Fruit fly (Drosophila melanogaster): ENCODE measurements around the gene CG13722.
A peak's percentile ranks its signal among the peaks of the same experiment; 100 is the strongest.

CG13722 gene

DNA sequence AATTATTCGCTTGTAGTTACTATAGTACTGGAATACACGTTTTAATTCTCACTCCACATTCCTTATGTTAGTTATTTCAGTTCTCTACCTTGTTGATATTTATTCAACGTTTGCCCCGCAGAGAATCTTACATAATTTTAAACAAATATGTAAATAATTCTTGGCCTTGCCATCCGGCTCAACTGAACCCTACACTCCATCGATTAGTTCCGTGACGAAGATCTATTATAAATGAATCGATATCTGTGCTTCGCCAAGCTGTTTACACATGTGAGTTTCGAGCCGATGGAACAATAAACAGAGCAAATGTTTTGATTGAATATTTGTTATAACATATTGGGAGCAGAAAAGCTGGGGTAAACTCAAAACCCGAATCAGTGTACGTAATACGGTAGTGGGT is 31.0 kb upstream of the CG13722 start (continued):
- TF ChIP-seq CG12236 (GFP tag; optimal IDR thresholded peaks at IDR 0.05) = no peak
- no peak for TF ChIP-seq nmo (GFP tag; optimal IDR thresholded peaks at IDR 0.05)
- TF ChIP-seq Opbp (GFP tag; IDR thresholded peaks at IDR 0.05; ENCODE audit: partially characterized antibody) = no peak
- TF ChIP-seq CG30020 (tag; optimal IDR thresholded peaks at IDR 0.05) = no peak
- no peak for TF ChIP-seq CG31365 (tag; optimal IDR thresholded peaks at IDR 0.05)
- TF ChIP-seq CG4617 (GFP tag; optimal IDR thresholded peaks at IDR 0.05; ENCODE audit: borderline replicate concordance) = no peak
- TF ChIP-seq CG11456 (GFP tag; IDR thresholded peaks at IDR 0.05) = no peak
- no peak for TF ChIP-seq Sry-β (GFP tag; optimal IDR thresholded peaks at IDR 0.05)
- no peak for TF ChIP-seq CG12299 (tag; optimal IDR thresholded peaks at IDR 0.05)
- TF ChIP-seq CG9932 (GFP tag; IDR thresholded peaks at IDR 0.05) = no peak
- no peak for TF ChIP-seq CG3726 (GFP tag; IDR thresholded peaks at IDR 0.05)
- TF ChIP-seq HLH3B (GFP tag; IDR thresholded peaks at IDR 0.05) = no peak; the same call in 1 of the 2 replicates
- peak; percentile 3 for TF ChIP-seq HmgZ (tag; optimal IDR thresholded peaks at IDR 0.05)
- TF ChIP-seq unc-4 (GFP tag; IDR thresholded peaks at IDR 0.05; ENCODE audit: partially characterized antibody) = no peak
- TF ChIP-seq CG10462 (GFP tag; optimal IDR thresholded peaks at IDR 0.05) = no peak
- TF ChIP-seq Spps (tag; optimal IDR thresholded peaks at IDR 0.05) = no peak
- no peak for TF ChIP-seq corto (GFP tag; optimal IDR thresholded peaks at IDR 0.05)
- no peak for TF ChIP-seq H15 (GFP tag; IDR thresholded peaks at IDR 0.05)
- TF ChIP-seq CG15514 (GFP tag; optimal IDR thresholded peaks at IDR 0.05) = peak; percentile 60
- TF ChIP-seq Rfx (GFP tag; IDR thresholded peaks at IDR 0.05) = peak; percentile 74
- no peak for TF ChIP-seq lilli (GFP tag; optimal IDR thresholded peaks at IDR 0.05)
- TF ChIP-seq Ets65A (GFP tag) = no peak
- no peak for TF ChIP-seq CG1024 (GFP tag; IDR thresholded peaks at IDR 0.05)
- TF ChIP-seq zen (tag; optimal IDR thresholded peaks at IDR 0.05) = no peak
- TF ChIP-seq grn (GFP tag; optimal IDR thresholded peaks at IDR 0.05) = peak; percentile 13
- TF ChIP-seq fd64A (GFP tag; optimal IDR thresholded peaks at IDR 0.05) = peak; percentile 25
- TF ChIP-seq Gsc (GFP tag; IDR thresholded peaks at IDR 0.05) = no peak
- peak; percentile 50; the same call in 1 of the 3 replicates for TF ChIP-seq C15 (GFP tag; IDR thresholded peaks at IDR 0.05)
- no peak for TF ChIP-seq her (GFP tag; optimal IDR thresholded peaks at IDR 0.05)
- TF ChIP-seq CG15269 (tag; optimal IDR thresholded peaks at IDR 0.05) = peak; percentile 27
- TF ChIP-seq Mrtf (GFP tag; IDR thresholded peaks at IDR 0.05) = no peak
- TF ChIP-seq NC2β (GFP tag; optimal IDR thresholded peaks at IDR 0.05) = no peak
- no peak for TF ChIP-seq CG9215 (GFP tag; IDR thresholded peaks at IDR 0.05)
- TF ChIP-seq mirr (GFP tag; optimal IDR thresholded peaks at IDR 0.05) = peak; percentile 50
- TF ChIP-seq CG11247 (GFP tag; IDR thresholded peaks at IDR 0.05) = 0 out of 2 replicates have a peak, but pooled peaks have one; percentile 5
- no peak for TF ChIP-seq gcm2 (GFP tag; optimal IDR thresholded peaks at IDR 0.05)
- no peak for TF ChIP-seq CG2116 (GFP tag; optimal IDR thresholded peaks at IDR 0.05)
- no peak for TF ChIP-seq gfzf (GFP tag; optimal IDR thresholded peaks at IDR 0.05)
- no peak for TF ChIP-seq CG7271 (tag; optimal IDR thresholded peaks at IDR 0.05)
- no peak for TF ChIP-seq lbe (GFP tag; optimal IDR thresholded peaks at IDR 0.05)
- TF ChIP-seq CG10321 (GFP tag; IDR thresholded peaks at IDR 0.05) = no peak
- no peak for TF ChIP-seq prd (optimal IDR thresholded peaks at IDR 0.05)
- no peak for TF ChIP-seq prd (GFP tag; IDR thresholded peaks at IDR 0.05)
- no peak for TF ChIP-seq CG42726 (GFP tag; IDR thresholded peaks at IDR 0.05; ENCODE audit: partially characterized antibody)
- TF ChIP-seq Tbp (GFP tag; optimal IDR thresholded peaks at IDR 0.05) = no peak
- peak; percentile 76 for TF ChIP-seq Med (GFP tag)
- TF ChIP-seq CG4282 (GFP tag; optimal IDR thresholded peaks at IDR 0.05) = no peak
- peak; percentile 13 for TF ChIP-seq CG10147 (GFP tag; optimal IDR thresholded peaks at IDR 0.05)
- no peak for TF ChIP-seq pb (GFP tag; optimal IDR thresholded peaks at IDR 0.05)
- no peak for TF ChIP-seq en (GFP tag; optimal IDR thresholded peaks at IDR 0.05)
- no peak for TF ChIP-seq Hand (GFP tag; optimal IDR thresholded peaks at IDR 0.05)
- TF ChIP-seq hkb (optimal IDR thresholded peaks at IDR 0.05) = no peak
- peak; percentile 76 for TF ChIP-seq hkb (GFP tag; IDR thresholded peaks at IDR 0.05)
